Fruit fly (Drosophila melanogaster): ENCODE measurements around the gene CG4218.

- TF ChIP-seq CTCF (optimal IDR thresholded peaks at IDR 0.05) = no peak
- no peak for TF ChIP-seq CG8478 (optimal IDR thresholded peaks at IDR 0.05)
Measured at dm6 chr2L:14503584-14503983, 45.3 kb downstream of the CG4218 start.

Data from S2 (cell line).